Worm (Caenorhabditis elegans) whole organism, L1 larva: Measurements from ENCODE around the gene C29A12.6.

Source experiments
- Y116A8C.19 ChIP-seq: sonication (generic microtip); optimal IDR thresholded peaks from 2 replicates; lab custom pipeline; 2016; ENCODE audit warnings: missing compliant biosample characterization, missing genetic modification characterization, borderline replicate concordance
- blmp-1 ChIP-seq: fragments of 150-350 bp; optimal IDR thresholded peaks from 2 replicates; lab custom pipeline; 2014; ENCODE audit warnings: missing biosample characterization, missing genetic modification characterization
- ceh-63 ChIP-seq: fragments of 200-800 bp; sonication (Bioruptor generic); optimal IDR thresholded peaks from 2 replicates; lab custom pipeline; 2018; ENCODE audit warnings: mild to moderate bottlenecking, missing genetic modification characterization, missing compliant biosample characterization
- ceh-8 ChIP-seq: fragments of 200-800 bp; sonication (Bioruptor generic); optimal IDR thresholded peaks from 2 replicates; lab custom pipeline; 2018; ENCODE audit warnings: mild to moderate bottlenecking, missing genetic modification characterization, moderate library complexity, missing compliant biosample characterization
- efl-1 ChIP-seq, 4 experiments: fragments of 150-350 bp; optimal IDR thresholded peaks in 3 of 4; peaks in 1 of 4; 1 replicate in 1 of 4; 2 replicates in 3 of 4; lab custom pipeline; 2014; ENCODE audit warnings: missing biosample characterization in 2 of 4, missing genetic modification characterization in 2 of 4, missing genetic modification reagents in 2 of 4
- efl-3 ChIP-seq: fragments of 200-800 bp; sonication (Bioruptor generic); optimal IDR thresholded peaks from 2 replicates; lab custom pipeline; 2018; ENCODE audit warnings: mild to moderate bottlenecking, missing genetic modification characterization, missing compliant biosample characterization
- fos-1 ChIP-seq: fragments of 150-350 bp; optimal IDR thresholded peaks from 2 replicates; lab custom pipeline; 2014; ENCODE audit warnings: missing biosample characterization, missing genetic modification characterization
- lin-13 ChIP-seq: fragments of 150-350 bp; optimal IDR thresholded peaks from 2 replicates; lab custom pipeline; 2014; ENCODE audit warnings: missing biosample characterization, missing genetic modification reagents, missing genetic modification characterization
- lin-14 ChIP-seq: fragments of 200-800 bp; sonication (Bioruptor generic); optimal IDR thresholded peaks from 2 replicates; lab custom pipeline; 2018; ENCODE audit warnings: mild to moderate bottlenecking, missing genetic modification characterization, moderate library complexity, missing compliant biosample characterization
- lin-39 ChIP-seq: fragments of 150-350 bp; optimal IDR thresholded peaks from 2 replicates; lab custom pipeline; 2014; ENCODE audit warnings: missing biosample characterization, missing genetic modification reagents, missing genetic modification characterization
- mab-9 ChIP-seq: fragments of 200-800 bp; sonication (Bioruptor generic); IDR thresholded peaks from 2 replicates; pipeline ENCODE4 v1.3.6; 2022; ENCODE audit warnings: missing genetic modification reagents, missing genetic modification characterization, missing compliant biosample characterization
- mdl-1 ChIP-seq, 2 experiments: fragments of 150-350 bp; optimal IDR thresholded peaks; 2 replicates each; lab custom pipeline; 2014 to 2017; ENCODE audit warnings: missing biosample characterization in 2 of 2, missing genetic modification characterization in 2 of 2, inconsistent platforms in 1 of 2
- nhr-237 ChIP-seq: fragments of 150-350 bp; optimal IDR thresholded peaks from 2 replicates; lab custom pipeline; 2014; ENCODE audit warnings: missing biosample characterization, missing genetic modification characterization
- nhr-47 ChIP-seq: sonication (generic microtip); optimal IDR thresholded peaks from 2 replicates; lab custom pipeline; 2016; ENCODE audit warnings: mild to moderate bottlenecking, missing genetic modification characterization, moderate library complexity, missing compliant biosample characterization
- nhr-76 ChIP-seq: sonication (generic microtip); optimal IDR thresholded peaks from 2 replicates; lab custom pipeline; 2017; ENCODE audit warnings: missing biosample characterization, missing genetic modification characterization
- nhr-85 ChIP-seq: sonication (generic microtip); peaks from one replicate; lab custom pipeline; 2016; ENCODE audit warnings: missing genetic modification characterization, inconsistent platforms, missing compliant biosample characterization
- rnt-1 ChIP-seq: sonication (generic microtip); optimal IDR thresholded peaks from 2 replicates; lab custom pipeline; 2016; ENCODE audit warnings: mild to moderate bottlenecking, missing genetic modification characterization, moderate library complexity, missing compliant biosample characterization
- tbx-2 ChIP-seq: sonication (generic microtip); optimal IDR thresholded peaks from 2 replicates; lab custom pipeline; 2016; ENCODE audit warnings: missing genetic modification characterization, missing compliant biosample characterization
- unc-62 ChIP-seq: fragments of 150-350 bp; optimal IDR thresholded peaks from 2 replicates; lab custom pipeline; 2014; ENCODE audit warnings: missing biosample characterization, missing genetic modification reagents, missing genetic modification characterization
- unc-98 ChIP-seq: fragments of 200-800 bp; sonication (Bioruptor generic); IDR thresholded peaks from 2 replicates; pipeline ENCODE4 v1.3.6; 2022; ENCODE audit warnings: missing genetic modification characterization, missing compliant biosample characterization
- xbp-1 ChIP-seq: sonication (generic microtip); optimal IDR thresholded peaks from 2 replicates; lab custom pipeline; 2016; ENCODE audit warnings: missing genetic modification characterization, missing compliant biosample characterization
- ztf-11 ChIP-seq, 2 experiments: sonication (generic microtip); optimal IDR thresholded peaks; 2 replicates each; lab custom pipeline; 2016 to 2017; ENCODE audit warnings: missing genetic modification characterization in 2 of 2, missing biosample characterization in 1 of 2, missing compliant biosample characterization in 1 of 2

C29A12.6 gene

DNA sequence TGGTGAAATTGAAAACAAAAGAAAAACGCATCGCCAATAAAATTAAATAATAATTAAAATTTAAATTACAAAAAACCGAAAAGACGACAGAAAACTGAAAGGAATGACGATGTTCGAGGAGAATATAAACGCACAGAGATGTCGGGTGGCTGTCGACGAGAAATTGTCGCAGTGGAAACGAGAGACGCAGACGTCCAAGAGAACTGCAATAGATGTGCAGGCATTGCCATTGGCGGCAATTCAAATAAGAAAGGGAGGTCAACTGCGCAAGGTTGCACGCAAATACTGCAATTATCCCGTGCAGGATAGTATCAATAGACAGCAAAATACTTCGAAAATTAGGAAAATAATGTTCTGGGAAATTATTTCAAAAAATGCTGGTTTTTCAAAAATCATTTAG lies 50.2 kb downstream of the C29A12.6 start (continued):
- TF ChIP-seq ceh-8 (peak; percentile 98), rnt-1 (tag; lab: Kevin White, UChicago) (peak; percentile 100), unc-98 (GFP tag; lab: Robert Waterston, UW) (peak; percentile 61; the same call in 1 of the 2 replicates), lin-39 (peak; percentile 97), nhr-237 (peak; percentile 94), xbp-1 (peak; percentile 99), tbx-2 (tag; lab: Kevin White, UChicago) (peak; percentile 99), lin-13 (peak; percentile 99), ztf-11 (tag; optimal IDR thresholded peaks at IDR 0.05; lab: Kevin White, UChicago) (peak; percentile 56 to 97), blmp-1 (tag; lab: Kevin White, UChicago) (peak; percentile 92), efl-3 (GFP tag; lab: Kevin White, UChicago) (peak; percentile 98), ceh-63 (peak; percentile 89)

DNA sequence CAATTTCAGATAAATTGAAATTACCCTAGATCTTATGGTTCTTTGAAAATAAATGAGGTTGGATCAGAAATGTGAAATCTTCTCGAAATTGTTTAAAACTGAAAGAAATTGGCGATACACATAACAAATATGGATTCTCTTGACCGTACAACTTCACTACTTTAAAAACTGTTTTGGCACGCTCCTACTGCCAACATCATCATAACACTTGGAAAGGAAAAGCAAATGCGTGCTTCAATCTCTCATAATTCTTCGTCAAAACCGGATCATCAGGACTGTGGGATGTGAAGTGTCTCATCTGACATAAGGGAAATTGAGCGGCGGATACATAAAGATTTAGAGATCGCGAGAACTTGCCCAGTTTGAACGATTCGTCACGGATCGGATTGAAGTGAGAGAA lies 51.1 kb downstream of the C29A12.6 start, which contains the start of gene F32D8.7:
TSS of gene F32D8.7 (plus strand) at position 329 of the 400 bp plus-strand sequence.
- TF ChIP-seq blmp-1 (tag; lab: Kevin White, UChicago), result peak; percentile 79
- TF ChIP-seq Y116A8C.19 (tag; lab: Kevin White, UChicago), result no peak
- TF ChIP-seq efl-1 (optimal IDR thresholded peaks at IDR 0.05; lab: Kevin White, UChicago), result no peak
- peak in 1 of 2 experiments; percentile 80 for TF ChIP-seq efl-1 (GFP tag; optimal IDR thresholded peaks at IDR 0.05 in 1 of 2; lab: Kevin White, UChicago)
- no peak for TF ChIP-seq mdl-1 (tag; optimal IDR thresholded peaks at IDR 0.05; lab: Kevin White, UChicago)
- TF ChIP-seq, all 84 proteins: peak for 2

DNA sequence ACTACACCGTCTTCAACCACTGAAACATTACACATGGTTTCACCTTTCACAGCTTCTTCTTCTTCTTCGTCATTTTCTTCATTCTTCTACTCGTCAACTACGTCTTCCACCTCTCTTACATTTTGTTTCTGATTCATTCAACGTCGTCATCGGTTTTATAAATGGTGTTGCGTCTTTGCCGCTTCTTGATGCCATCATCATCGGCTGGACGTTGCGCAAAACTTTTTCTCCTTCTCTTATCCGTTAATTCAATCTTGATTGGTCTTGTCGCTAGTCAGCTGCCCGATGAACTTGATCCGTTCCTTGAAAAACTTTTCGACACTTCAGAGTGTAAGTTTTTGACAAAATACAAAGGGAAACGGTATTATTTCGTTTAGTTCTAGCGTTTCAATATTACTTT lies 51.6 kb downstream of the C29A12.6 start:
- TF ChIP-seq blmp-1 (tag; lab: Kevin White, UChicago) (peak; percentile 72), lin-14 (GFP tag; lab: Kevin White, UChicago) (peak; percentile 41), efl-1 (optimal IDR thresholded peaks at IDR 0.05; lab: Kevin White, UChicago) (no peak), efl-1 (GFP tag; optimal IDR thresholded peaks at IDR 0.05 in 1 of 2; lab: Kevin White, UChicago) (peak in 1 of 2 experiments; percentile 80), nhr-85 (peak; percentile 69), fos-1 (tag; lab: Kevin White, UChicago) (no peak)

DNA sequence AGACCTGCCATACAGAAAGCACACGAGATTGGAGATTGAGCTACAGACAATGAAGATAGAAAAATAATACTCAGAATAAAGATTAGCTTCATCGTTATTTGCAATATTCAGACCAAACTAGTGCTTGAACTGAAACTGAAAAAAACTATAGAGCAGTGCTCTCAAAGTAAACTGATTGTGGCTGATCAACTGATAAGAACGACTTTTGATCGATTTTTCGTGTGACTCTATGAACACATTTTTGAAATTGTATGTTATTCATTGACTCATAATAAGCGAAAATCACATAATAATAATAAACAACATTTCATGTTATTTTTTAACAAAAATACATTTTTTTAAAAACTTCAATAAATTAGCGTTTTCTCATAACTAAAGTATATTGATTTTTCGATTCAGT lies 54.1 kb downstream of the C29A12.6 start, which contains the start of gene spp-16:
TSS of gene spp-16 (minus strand) at position 179 of the 400 bp plus-strand sequence.
- TF ChIP-seq unc-62 (GFP tag; lab: Kevin White, UChicago) (no peak), mab-9 (GFP tag; lab: Robert Waterston, UW) (no peak), nhr-76 (no peak), lin-14 (GFP tag; lab: Kevin White, UChicago) (no peak), nhr-47 (tag; lab: Kevin White, UChicago) (no peak), efl-1 (optimal IDR thresholded peaks at IDR 0.05; lab: Kevin White, UChicago) (no peak), efl-1 (GFP tag; optimal IDR thresholded peaks at IDR 0.05 in 1 of 2; lab: Kevin White, UChicago) (peak in 1 of 2 experiments; percentile 48)
- TF ChIP-seq, all 84 proteins: peak for 1
